Worm (Caenorhabditis elegans) whole organism, young adult: ENCODE results near the gene T10D4.11.

Source experiments
- egl-44 ChIP-seq: fragments of 200-800 bp; sonication (Bioruptor generic); IDR thresholded peaks from 2 replicates; pipeline ENCODE4 v1.3.6; 2022; ENCODE audit warnings: missing genetic modification reagents, missing genetic modification characterization, missing compliant biosample characterization
- ets-4 ChIP-seq: fragments of 200-800 bp; sonication (Bioruptor generic); optimal IDR thresholded peaks from 2 replicates; lab custom pipeline; 2018; ENCODE audit warnings: mild to moderate bottlenecking, missing genetic modification characterization, missing compliant biosample characterization

ce11 chrII:3195739-3196138, 46.3 kb upstream of the T10D4.11 start:
- TF ChIP-seq ets-4 (no peak), egl-44 (no peak)
